Worm (Caenorhabditis elegans) whole organism, L4 larva: ENCODE results near the gene ric-4.

ENCODE experiments used
- mxl-2 ChIP-seq: fragments of 200-800 bp; sonication (Bioruptor generic); conservative IDR thresholded peaks from 2 replicates; pipeline ENCODE4 v1.3.6; 2022; ENCODE audit warnings: missing genetic modification reagents, missing genetic modification characterization, missing compliant biosample characterization
- snpc-4 ChIP-seq: fragments of 150-350 bp; optimal IDR thresholded peaks from 2 replicates; lab custom pipeline; 2014; ENCODE audit warnings: missing biosample characterization, missing genetic modification characterization

- TF ChIP-seq snpc-4 (tag; lab: Kevin White, UChicago): no peak
- no peak for TF ChIP-seq mxl-2
These were observed 32.1 kb downstream of the ric-4 start for ce11 chrV:10237959-10238444.
